Fruit fly (Drosophila melanogaster) whole organism, embryonic: ENCODE data around the gene Lsd-1.
A peak's percentile ranks its signal among the peaks of the same experiment; 100 is the strongest.

Experiments
- CG10267 ChIP-seq: fragments of 200-800 bp; sonication (Bioruptor generic); optimal IDR thresholded peaks from 2 replicates; lab custom pipeline; 2018; ENCODE audit warnings: missing biosample characterization, mild to moderate bottlenecking, missing genetic modification characterization, moderate library complexity
- CG11085 ChIP-seq: fragments of 200-800 bp; sonication (Bioruptor generic); IDR thresholded peaks from 2 replicates; pipeline ENCODE4 v1.3.6; 2022; ENCODE audit warnings: missing biosample characterization, missing genetic modification characterization
- CG12104 ChIP-seq: fragments of 200-800 bp; sonication (Bioruptor generic); optimal IDR thresholded peaks from 3 replicates; lab custom pipeline; 2016; ENCODE audit warnings: missing biosample characterization, missing genetic modification characterization
- CG12299 ChIP-seq: fragments of 200-800 bp; sonication (Bioruptor generic); optimal IDR thresholded peaks from 2 replicates; lab custom pipeline; 2018; ENCODE audit warnings: missing biosample characterization, mild to moderate bottlenecking, missing genetic modification characterization
- CG15011 ChIP-seq: fragments of 200-800 bp; sonication (Bioruptor generic); optimal IDR thresholded peaks from 3 replicates; lab custom pipeline; 2018; ENCODE audit warnings: missing biosample characterization, mild to moderate bottlenecking, missing genetic modification characterization
- CG15269 ChIP-seq: fragments of 200-800 bp; sonication (Bioruptor generic); optimal IDR thresholded peaks from 2 replicates; lab custom pipeline; 2018; ENCODE audit warnings: missing biosample characterization, mild to moderate bottlenecking, missing genetic modification characterization, moderate library complexity
- CG15601 ChIP-seq: fragments of 200-800 bp; sonication (Bioruptor generic); optimal IDR thresholded peaks from 3 replicates; lab custom pipeline; 2019; ENCODE audit warnings: missing biosample characterization, mild to moderate bottlenecking, missing genetic modification characterization, moderate library complexity
- CG16813 ChIP-seq: fragments of 200-800 bp; sonication (Bioruptor generic); IDR thresholded peaks from 3 replicates; pipeline ENCODE4 v1.3.6; 2022; ENCODE audit warnings: missing biosample characterization, missing genetic modification characterization; ENCODE audit not compliant: partially characterized antibody
- CG17186 ChIP-seq: fragments of 200-800 bp; sonication (Bioruptor generic); optimal IDR thresholded peaks from 3 replicates; lab custom pipeline; 2017; ENCODE audit warnings: missing biosample characterization, missing genetic modification reagents, missing genetic modification characterization
- CG18476 ChIP-seq: fragments of 200-800 bp; sonication (Bioruptor generic); optimal IDR thresholded peaks from 2 replicates; lab custom pipeline; 2016; ENCODE audit warnings: missing biosample characterization, mild to moderate bottlenecking, missing genetic modification characterization
- CG18599 ChIP-seq: fragments of 200-800 bp; sonication (Bioruptor generic); optimal IDR thresholded peaks from 3 replicates; lab custom pipeline; 2017; ENCODE audit warnings: missing biosample characterization, missing genetic modification characterization, mild to moderate bottlenecking, moderate library complexity, missing genetic modification reagents
- CG18619 ChIP-seq: fragments of 200-800 bp; sonication (Bioruptor generic); optimal IDR thresholded peaks from 3 replicates; lab custom pipeline; 2017; ENCODE audit warnings: missing biosample characterization, mild to moderate bottlenecking, missing genetic modification characterization
- CG2889 ChIP-seq: fragments of 200-800 bp; sonication (Bioruptor generic); IDR thresholded peaks from 3 replicates; pipeline ENCODE4 v1.3.6; 2022; ENCODE audit warnings: missing biosample characterization, missing genetic modification characterization
- CG32532 ChIP-seq: fragments of 200-800 bp; sonication (Bioruptor generic); IDR thresholded peaks from 2 replicates; pipeline ENCODE4 v1.3.6; 2022; ENCODE audit warnings: missing biosample characterization, missing genetic modification characterization
- CG32767 ChIP-seq: fragments of 200-800 bp; sonication (Bioruptor generic); IDR thresholded peaks from 2 replicates; pipeline ENCODE4 v1.3.6; 2022; ENCODE audit warnings: missing biosample characterization, missing genetic modification characterization
- CG6765 ChIP-seq: fragments of 200-800 bp; sonication (Bioruptor generic); optimal IDR thresholded peaks from 3 replicates; lab custom pipeline; 2017; ENCODE audit warnings: missing biosample characterization, mild to moderate bottlenecking, missing genetic modification characterization
- CG7357 ChIP-seq: fragments of 200-800 bp; sonication (Bioruptor generic); IDR thresholded peaks from 3 replicates; pipeline ENCODE4 v1.3.6; 2022; ENCODE audit warnings: missing biosample characterization, missing genetic modification characterization
- CG7372 ChIP-seq: fragments of 200-800 bp; sonication (Bioruptor generic); IDR thresholded peaks from 2 replicates; pipeline ENCODE4 v1.3.6; 2022; ENCODE audit warnings: missing biosample characterization, missing genetic modification characterization
- Chrac-16 ChIP-seq: fragments of 200-800 bp; sonication (Bioruptor generic); optimal IDR thresholded peaks from 3 replicates; lab custom pipeline; 2016; ENCODE audit warnings: missing biosample characterization, missing genetic modification characterization
- Dp ChIP-seq: fragments of 200-800 bp; sonication (Bioruptor generic); optimal IDR thresholded peaks from 2 replicates; lab custom pipeline; 2018; ENCODE audit warnings: missing biosample characterization, mild to moderate bottlenecking, missing genetic modification characterization, moderate library complexity
- Dref ChIP-seq: fragments of 200-800 bp; sonication (Bioruptor generic); IDR thresholded peaks from 2 replicates; pipeline ENCODE4 v1.3.6; 2022; ENCODE audit warnings: missing biosample characterization, missing genetic modification characterization
- Drgx ChIP-seq: fragments of 200-800 bp; sonication (Bioruptor generic); IDR thresholded peaks from 2 replicates; pipeline ENCODE4 v1.3.6; 2022; ENCODE audit warnings: missing biosample characterization, missing genetic modification characterization
- ERR ChIP-seq: fragments of 200-800 bp; sonication (Bioruptor generic); optimal IDR thresholded peaks from 2 replicates; lab custom pipeline; 2016; ENCODE audit warnings: missing biosample characterization, missing genetic modification characterization
- Ets97D ChIP-seq: fragments of 200-800 bp; sonication (Bioruptor generic); optimal IDR thresholded peaks from 3 replicates; lab custom pipeline; 2016; ENCODE audit warnings: missing biosample characterization, missing genetic modification characterization
- H15 ChIP-seq: fragments of 200-800 bp; sonication (Bioruptor generic); IDR thresholded peaks from 3 replicates; pipeline ENCODE4 v1.3.6; 2022; ENCODE audit warnings: missing biosample characterization, missing genetic modification characterization
- Hr39 ChIP-seq: fragments of >200 bp; optimal IDR thresholded peaks from 2 replicates; lab custom pipeline; 2017
- Hr78 ChIP-seq, 2 experiments: fragments of 200-800 bp in 1 of 2; fragments of >200 bp in 1 of 2; sonication (Bioruptor generic) in 1 of 2; optimal IDR thresholded peaks; 2 replicates each; lab custom pipeline; 2017 to 2019; ENCODE audit warnings: missing biosample characterization in 2 of 2, missing genetic modification characterization in 2 of 2, mild to moderate bottlenecking in 1 of 2, moderate library complexity in 1 of 2
- Lim3 ChIP-seq: fragments of 200-800 bp; sonication (Bioruptor generic); IDR thresholded peaks from 2 replicates; pipeline ENCODE4 v1.3.6; 2022; ENCODE audit warnings: missing biosample characterization, missing genetic modification characterization
- Nf-YC ChIP-seq: fragments of 200-800 bp; optimal IDR thresholded peaks from 3 replicates; lab custom pipeline; 2019; ENCODE audit warnings: missing biosample characterization, mild to moderate bottlenecking, missing genetic modification characterization, moderate library complexity
- Oaz ChIP-seq: fragments of 200-800 bp; sonication (Bioruptor generic); IDR thresholded peaks from 2 replicates; pipeline ENCODE4 v1.3.6; 2022; ENCODE audit warnings: missing biosample characterization, missing genetic modification characterization
- PHDP ChIP-seq: fragments of 200-800 bp; sonication (Bioruptor generic); optimal IDR thresholded peaks from 3 replicates; lab custom pipeline; 2018; ENCODE audit warnings: missing biosample characterization, mild to moderate bottlenecking, missing genetic modification characterization, moderate library complexity
- Tbp ChIP-seq: fragments of >200 bp; optimal IDR thresholded peaks from 2 replicates; lab custom pipeline; 2018; ENCODE audit warnings: missing biosample characterization, missing genetic modification characterization
- Xrp1 ChIP-seq: fragments of 200-800 bp; sonication (Bioruptor generic); IDR thresholded peaks from 2 replicates; pipeline ENCODE4 v1.3.6; 2022; ENCODE audit warnings: missing biosample characterization, missing genetic modification characterization
- ara ChIP-seq: fragments of 200-800 bp; sonication (Bioruptor generic); IDR thresholded peaks from 2 replicates; pipeline ENCODE4 v1.3.6; 2022; ENCODE audit warnings: missing biosample characterization, missing genetic modification characterization
- az2 ChIP-seq: fragments of 200-800 bp; sonication (Bioruptor generic); optimal IDR thresholded peaks from 3 replicates; lab custom pipeline; 2016; ENCODE audit warnings: missing biosample characterization, missing genetic modification characterization
- cas ChIP-seq: fragments of 200-800 bp; sonication (Bioruptor generic); IDR thresholded peaks from 2 replicates; pipeline ENCODE4 v1.3.6; 2022; ENCODE audit warnings: missing biosample characterization, missing genetic modification characterization
- chinmo ChIP-seq: fragments of 200-800 bp; sonication (Bioruptor generic); IDR thresholded peaks from 4 replicates; pipeline ENCODE4 v1.3.6; 2022; ENCODE audit warnings: missing biosample characterization, missing genetic modification characterization; ENCODE audit not compliant: partially characterized antibody
- chm ChIP-seq: fragments of 200-800 bp; sonication (Bioruptor generic); IDR thresholded peaks from 2 replicates; pipeline ENCODE4 v1.3.6; 2022; ENCODE audit warnings: missing biosample characterization, missing genetic modification characterization
- dm ChIP-seq: fragments of 200-800 bp; sonication (Bioruptor generic); optimal IDR thresholded peaks from 3 replicates; lab custom pipeline; 2016; ENCODE audit warnings: missing biosample characterization, missing genetic modification characterization
- ewg ChIP-seq: fragments of 200-800 bp; sonication (Bioruptor generic); optimal IDR thresholded peaks from 3 replicates; lab custom pipeline; 2017; ENCODE audit warnings: mild to moderate bottlenecking, missing biosample characterization, missing genetic modification reagents, missing genetic modification characterization
- fd96Cb ChIP-seq: fragments of 200-800 bp; sonication (Bioruptor generic); optimal IDR thresholded peaks from 2 replicates; lab custom pipeline; 2018; ENCODE audit warnings: missing biosample characterization, mild to moderate bottlenecking, missing genetic modification characterization, moderate library complexity
- nom ChIP-seq: fragments of 200-800 bp; sonication (Bioruptor generic); optimal IDR thresholded peaks from 2 replicates; lab custom pipeline; 2017; ENCODE audit warnings: missing biosample characterization, missing genetic modification characterization, mild to moderate bottlenecking, moderate library complexity, missing genetic modification reagents
- pan ChIP-seq, 4 experiments: fragments of >200 bp in 3 of 4; fragments of 200-800 bp in 1 of 4; sonication (Bioruptor generic) in 1 of 4; optimal IDR thresholded peaks in 3 of 4; IDR thresholded peaks in 1 of 4; 2 replicates each; pipeline versions ENCODE4 v1.3.6 to Lab custom; 2017 to 2022; ENCODE audit warnings: missing biosample characterization in 2 of 4, missing genetic modification characterization in 2 of 4, mixed read lengths in 1 of 4
- peb ChIP-seq: fragments of 200-800 bp; sonication (Bioruptor generic); IDR thresholded peaks from 2 replicates; pipeline ENCODE4 v1.3.6; 2022; ENCODE audit warnings: missing biosample characterization, missing genetic modification characterization
- pzg ChIP-seq: fragments of 200-800 bp; sonication (Bioruptor generic); optimal IDR thresholded peaks from 3 replicates; lab custom pipeline; 2018; ENCODE audit warnings: missing biosample characterization, mild to moderate bottlenecking, missing genetic modification characterization, moderate library complexity
- rib ChIP-seq: fragments of 200-800 bp; sonication (Bioruptor generic); IDR thresholded peaks from 2 replicates; pipeline ENCODE4 v1.3.6; 2022; ENCODE audit warnings: missing biosample characterization, missing genetic modification characterization
- sqz ChIP-seq: fragments of 200-800 bp; sonication (Bioruptor generic); optimal IDR thresholded peaks from 3 replicates; lab custom pipeline; 2018; ENCODE audit warnings: missing biosample characterization, mild to moderate bottlenecking, missing genetic modification characterization
- stc ChIP-seq: fragments of 200-800 bp; sonication (Bioruptor generic); IDR thresholded peaks from 2 replicates; pipeline ENCODE4 v1.3.6; 2022; ENCODE audit warnings: missing biosample characterization, missing genetic modification characterization
- tgo ChIP-seq: fragments of 200-800 bp; sonication (Bioruptor generic); IDR thresholded peaks from 3 replicates; pipeline ENCODE4 v1.3.6; 2022; ENCODE audit warnings: missing biosample characterization, missing genetic modification characterization
- trh ChIP-seq: fragments of 200-800 bp; sonication (Bioruptor generic); optimal IDR thresholded peaks from 2 replicates; lab custom pipeline; 2016; ENCODE audit warnings: missing biosample characterization, missing genetic modification characterization

The Lsd-1 gene

dm6 chr3R:23723381-23724034 lies 40.1 kb upstream of the Lsd-1 start (continued):
- TF ChIP-seq CG15269 (peak; percentile 2), CG18476 (GFP tag; lab: Kevin White, UChicago) (peak; percentile 37), trh (peak; percentile 76), CG11085 (GFP tag; lab: Robert Waterston, UW) (no peak), sqz (GFP tag; lab: Kevin White, UChicago) (peak; percentile 49), Dp (GFP tag; lab: Kevin White, UChicago) (no peak), Xrp1 (peak; percentile 90), peb (GFP tag; lab: Robert Waterston, UW) (no peak), CG12299 (peak; percentile 51), Ets97D (GFP tag; lab: Kevin White, UChicago) (no peak), ara (GFP tag; lab: Robert Waterston, UW) (peak; percentile 77), az2 (GFP tag; lab: Kevin White, UChicago) (no peak), tgo (GFP tag; lab: Robert Waterston, UW) (peak; percentile 50; the same call in 2 of the 3 replicates), cas (no peak), Lim3 (GFP tag; lab: Robert Waterston, UW) (no peak), CG15601 (tag; lab: Kevin White, UChicago) (peak; percentile 60), CG32532 (no peak), fd96Cb (tag; lab: Kevin White, UChicago) (peak; percentile 3), ewg (GFP tag; lab: Kevin White, UChicago) (no peak), Dref (GFP tag; lab: Robert Waterston, UW) (no peak), chm (0 out of 2 replicates have a peak, but pooled peaks have one; percentile 58), Oaz (no peak), CG10267 (tag; lab: Kevin White, UChicago) (peak; percentile 11), CG6765 (GFP tag; lab: Kevin White, UChicago) (peak; percentile 65), CG2889 (GFP tag; lab: Robert Waterston, UW) (no peak), dm (no peak), pan (optimal IDR thresholded peaks at IDR 0.05; lab: Kevin White, UChicago) (no peak), pan (GFP tag; optimal IDR thresholded peaks at IDR 0.05 in 1 of 2, IDR thresholded peaks at IDR 0.05 in 1 of 2) (peak in 1 of 2 experiments; percentile 79), CG32767 (GFP tag; lab: Robert Waterston, UW) (peak; percentile 47), H15 (GFP tag; lab: Robert Waterston, UW) (peak; percentile 52; the same call in 1 of the 3 replicates), CG16813 (GFP tag; lab: Robert Waterston, UW) (no peak), stc (GFP tag; lab: Robert Waterston, UW) (peak; percentile 73), CG12104 (GFP tag; lab: Kevin White, UChicago) (peak; percentile 79), ERR (GFP tag; lab: Kevin White, UChicago) (no peak), CG18599 (GFP tag; lab: Kevin White, UChicago) (no peak), Hr78 (GFP tag; optimal IDR thresholded peaks at IDR 0.05; lab: Kevin White, UChicago) (no peak), Tbp (no peak), CG7372 (GFP tag; lab: Robert Waterston, UW) (no peak), CG7357 (no peak), nom (GFP tag; lab: Kevin White, UChicago) (peak; percentile 54), chinmo (GFP tag; lab: Robert Waterston, UW) (peak; percentile 76; the same call in 1 of the 4 replicates), CG17186 (GFP tag; lab: Kevin White, UChicago) (no peak), pzg (GFP tag; lab: Kevin White, UChicago) (no peak), CG15011 (no peak), Drgx (peak; percentile 56; the same call in 1 of the 2 replicates), Hr39 (no peak), rib (GFP tag; lab: Robert Waterston, UW) (peak; percentile 3; the same call in 1 of the 2 replicates), PHDP (tag; lab: Kevin White, UChicago) (peak; percentile 19), Chrac-16 (no peak), CG18619 (GFP tag; lab: Kevin White, UChicago) (no peak), Nf-YC (no peak)
